Worm (Caenorhabditis elegans): ENCODE results near the gene sru-35.

DNA sequence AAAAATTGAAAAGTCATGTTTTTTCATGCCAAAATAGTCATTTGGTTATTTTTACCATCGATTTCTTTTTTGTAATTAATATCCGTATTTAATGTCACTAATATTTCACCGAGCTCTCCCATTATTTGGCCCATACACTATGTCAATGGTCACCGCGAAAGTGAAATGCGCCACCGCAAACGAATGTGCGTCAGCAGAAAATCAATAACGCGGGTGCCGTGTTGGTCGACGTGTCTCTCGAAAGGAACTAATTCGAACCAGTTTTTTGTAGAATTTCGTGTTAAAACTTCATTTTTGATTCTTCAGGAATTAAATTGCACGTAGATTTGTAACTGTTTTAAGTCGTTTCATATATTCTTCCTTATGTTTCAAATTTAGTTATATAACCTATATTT, 36.6 kb upstream of the sru-35 start:
- TF ChIP-seq tab-1 (GFP tag; IDR thresholded peaks at IDR 0.05), result no peak
- TF ChIP-seq ref-1 (GFP tag; conservative IDR thresholded peaks at IDR 0.05), result no peak
- TF ChIP-seq flt-1 (GFP tag; IDR thresholded peaks at IDR 0.05), result no peak
- peak; percentile 80 for TF ChIP-seq T22C8.4 (GFP tag; IDR thresholded peaks at IDR 0.05)
- TF ChIP-seq ztf-29 (GFP tag; IDR thresholded peaks at IDR 0.05), result no peak
- no peak for TF ChIP-seq med-1 (GFP tag; optimal IDR thresholded peaks at IDR 0.05; ENCODE audit: insufficient read depth)
